Worm (Caenorhabditis elegans): ENCODE results near the gene K08F8.15.

The K08F8.15 gene

ce11 chrII:8755270-8755669, 11.3 kb upstream of the K08F8.15 start, which contains the start of gene K08F8.7:
Gene K08F8.7, minus strand, starts transcription at chrII:8755370.
- TF ChIP-seq fkh-8 (tag; optimal IDR thresholded peaks at IDR 0.05) (no peak), rnt-1 (tag; optimal IDR thresholded peaks at IDR 0.05) (no peak)

- no peak for TF ChIP-seq pqm-1 (tag; optimal IDR thresholded peaks at IDR 0.05)
- TF ChIP-seq C16A3.4 (tag; optimal IDR thresholded peaks at IDR 0.05): no peak
- TF ChIP-seq lin-15B (tag; optimal IDR thresholded peaks at IDR 0.05): no peak
- no peak for TF ChIP-seq hpl-2 (GFP tag; optimal IDR thresholded peaks at IDR 0.05)
- TF ChIP-seq C34B4.2 (tag; optimal IDR thresholded peaks at IDR 0.05): no peak
- TF ChIP-seq unc-30 (tag; optimal IDR thresholded peaks at IDR 0.05): no peak
- no peak for TF ChIP-seq pax-3 (tag; optimal IDR thresholded peaks at IDR 0.05)
- TF ChIP-seq blmp-1 (tag; optimal IDR thresholded peaks at IDR 0.05): no peak
- no peak for TF ChIP-seq pag-3 (tag; optimal IDR thresholded peaks at IDR 0.05; ENCODE audit: borderline replicate concordance, insufficient read depth)
- no peak for TF ChIP-seq elt-3 (tag; optimal IDR thresholded peaks at IDR 0.05)
- TF ChIP-seq mab-9 (GFP tag; IDR thresholded peaks at IDR 0.05): no peak
- no peak for TF ChIP-seq Y116A8C.19 (tag; optimal IDR thresholded peaks at IDR 0.05; ENCODE audit: borderline replicate concordance)
- TF ChIP-seq ztf-4 (tag; optimal IDR thresholded peaks at IDR 0.05): no peak
- no peak for TF ChIP-seq lin-39 (tag; optimal IDR thresholded peaks at IDR 0.05)
These were observed 7.1 kb upstream of the K08F8.15 start, which contains the start of gene fut-1 for ce11 chrII:8759493-8759892. Gene fut-1, minus strand, starts transcription at chrII:8759593.

- TF ChIP-seq ceh-63 (GFP tag; optimal IDR thresholded peaks at IDR 0.05): no peak
- peak; percentile 9 for TF ChIP-seq elt-2 (tag; optimal IDR thresholded peaks at IDR 0.05)
These were observed 4.9 kb upstream of the K08F8.15 start for ce11 chrII:8761739-8762138.

ce11 chrII:8763367-8763766, 3.2 kb upstream of the K08F8.15 start:
- TF ChIP-seq rnt-1 (tag; optimal IDR thresholded peaks at IDR 0.05) (no peak), efl-1 (optimal IDR thresholded peaks at IDR 0.05) (no peak), efl-1 (GFP tag; optimal IDR thresholded peaks at IDR 0.05 in 1 of 2) (peak in 1 of 2 experiments; percentile 44)

DNA sequence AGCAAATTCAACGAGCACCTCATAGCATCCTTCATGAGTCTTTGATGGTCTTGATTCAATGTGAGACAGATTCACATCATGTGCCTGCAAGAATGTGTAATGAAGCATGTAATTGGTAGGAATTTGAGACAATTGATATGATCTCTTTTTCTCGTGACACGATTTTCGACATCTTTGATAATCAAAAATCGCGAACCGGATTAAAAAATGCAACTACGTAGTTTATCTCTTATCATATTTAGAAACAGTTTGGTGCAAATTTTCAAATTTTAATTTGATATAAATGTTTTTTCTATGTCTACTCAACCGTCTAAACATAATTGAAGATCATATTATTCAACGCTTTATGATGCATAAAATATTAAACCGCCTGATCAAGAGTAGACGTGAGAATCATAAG, 2.3 kb upstream of the K08F8.15 start:
- TF ChIP-seq lin-14 (GFP tag; optimal IDR thresholded peaks at IDR 0.05): peak; percentile 30
- TF ChIP-seq ceh-63 (GFP tag; optimal IDR thresholded peaks at IDR 0.05): no peak
- peak; percentile 17 for TF ChIP-seq nhr-20 (tag; optimal IDR thresholded peaks at IDR 0.05)
- peak in 2 of 6 experiments; percentile 13 to 55 for TF ChIP-seq elt-3 (tag; optimal IDR thresholded peaks at IDR 0.05)
- peak; percentile 80 for TF ChIP-seq nhr-85 (tag)
- TF ChIP-seq nhr-19 (GFP tag; conservative IDR thresholded peaks at IDR 0.05): 0 out of 2 replicates have a peak, but pooled peaks have one; percentile 9
- no peak for TF ChIP-seq nhr-77 (tag; optimal IDR thresholded peaks at IDR 0.05)
- TF ChIP-seq blmp-1 (tag; optimal IDR thresholded peaks at IDR 0.05): peak; percentile 3

ce11 chrII:8765131-8765530, 1.5 kb upstream of the K08F8.15 start:
- no peak for TF ChIP-seq jun-1 (tag; optimal IDR thresholded peaks at IDR 0.05)
- no peak for TF ChIP-seq sox-4 (tag; optimal IDR thresholded peaks at IDR 0.05)
- TF ChIP-seq grh-1 (GFP tag; IDR thresholded peaks at IDR 0.05): no peak
- TF ChIP-seq nhr-20 (tag; optimal IDR thresholded peaks at IDR 0.05): peak; percentile 90
- no peak for TF ChIP-seq ceh-63 (GFP tag; optimal IDR thresholded peaks at IDR 0.05)
- TF ChIP-seq lin-14 (GFP tag; optimal IDR thresholded peaks at IDR 0.05): peak; percentile 56
- no peak for TF ChIP-seq mab-9 (GFP tag; IDR thresholded peaks at IDR 0.05)
- TF ChIP-seq nhr-71 (tag; optimal IDR thresholded peaks at IDR 0.05): peak; percentile 46
- no peak for TF ChIP-seq lin-39 (tag; optimal IDR thresholded peaks at IDR 0.05)
- TF ChIP-seq tlp-1 (tag; optimal IDR thresholded peaks at IDR 0.05): no peak
- no peak for TF ChIP-seq fkh-8 (tag; optimal IDR thresholded peaks at IDR 0.05)
- no peak for TF ChIP-seq lsy-2 (tag; optimal IDR thresholded peaks at IDR 0.05)
- peak; percentile 90 for TF ChIP-seq nhr-85 (tag)
- TF ChIP-seq nhr-12 (tag; optimal IDR thresholded peaks at IDR 0.05): no peak
- peak; percentile 31 for TF ChIP-seq tbx-2 (tag; optimal IDR thresholded peaks at IDR 0.05)
- TF ChIP-seq C34B4.2 (tag; optimal IDR thresholded peaks at IDR 0.05): no peak
- peak in 2 of 6 experiments; percentile 57 to 60 for TF ChIP-seq elt-3 (tag; optimal IDR thresholded peaks at IDR 0.05)
- no peak for TF ChIP-seq isw-1 (GFP tag; IDR thresholded peaks at IDR 0.05)
- TF ChIP-seq snu-23 (GFP tag; optimal IDR thresholded peaks at IDR 0.05): peak; percentile 29
- TF ChIP-seq mdl-1 (tag; optimal IDR thresholded peaks at IDR 0.05): peak in 1 of 2 experiments; percentile 76
- peak in 1 of 2 experiments; percentile 25 for TF ChIP-seq lin-35 (GFP tag; optimal IDR thresholded peaks at IDR 0.05)
- TF ChIP-seq blmp-1 (tag; optimal IDR thresholded peaks at IDR 0.05): peak; percentile 42
- no peak for TF ChIP-seq elt-2 (tag; optimal IDR thresholded peaks at IDR 0.05)
- TF ChIP-seq xbp-1 (tag; optimal IDR thresholded peaks at IDR 0.05): no peak
- no peak for TF ChIP-seq mep-1 (tag; optimal IDR thresholded peaks at IDR 0.05)
- TF ChIP-seq vab-15 (tag; optimal IDR thresholded peaks at IDR 0.05): no peak
- peak; percentile 13 for TF ChIP-seq nhr-90 (tag; optimal IDR thresholded peaks at IDR 0.05; ENCODE audit: poor library complexity)

Measured in whole organism, L1 larva.